Worm (Caenorhabditis elegans): ENCODE data around the gene C48B4.11.

DNA sequence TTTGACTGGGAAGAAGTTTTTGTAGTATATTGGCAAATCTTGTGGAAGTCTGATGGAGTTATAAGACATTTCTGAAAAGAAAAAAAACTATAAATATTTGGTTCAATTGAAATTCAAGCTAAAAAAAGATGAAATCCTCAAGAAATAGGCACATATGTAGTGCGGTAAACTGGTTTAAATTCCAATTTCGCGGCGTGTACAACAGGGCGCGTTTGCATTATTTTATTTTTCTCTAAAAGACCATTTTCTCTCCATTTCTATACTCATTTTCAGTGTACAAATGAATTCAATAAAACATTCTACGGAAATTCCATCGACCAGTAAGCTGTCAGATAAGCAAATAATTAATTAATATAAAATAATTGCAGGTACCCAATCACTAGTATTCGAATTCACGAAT is 48.3 kb upstream of the C48B4.11 start, which contains the start of the genes pri-1 and F58A4.6:
- TF ChIP-seq pha-4 (tag; optimal IDR thresholded peaks at IDR 0.05): no peak
- no peak for TF ChIP-seq attf-3 (GFP tag; conservative IDR thresholded peaks at IDR 0.05)
- TF ChIP-seq Y79H2A.3 (GFP tag; conservative IDR thresholded peaks at IDR 0.05): no peak
- TF ChIP-seq unc-62 (GFP tag; optimal IDR thresholded peaks at IDR 0.05): no peak
- no peak for TF ChIP-seq Y67H2A.10 (GFP tag; conservative IDR thresholded peaks at IDR 0.05)
- TF ChIP-seq snpc-4 (GFP tag; optimal IDR thresholded peaks at IDR 0.05): no peak
- no peak for TF ChIP-seq snpc-4 (tag; optimal IDR thresholded peaks at IDR 0.05)
- TF ChIP-seq F23B12.7 (tag; optimal IDR thresholded peaks at IDR 0.05; ENCODE audit: insufficient read depth): no peak
- TF ChIP-seq F10E7.11 (tag; optimal IDR thresholded peaks at IDR 0.05): no peak
- no peak for TF ChIP-seq K11D2.4 (GFP tag; IDR thresholded peaks at IDR 0.05)
- TF ChIP-seq rcor-1 (GFP tag; IDR thresholded peaks at IDR 0.05): no peak
- peak; percentile 19; the same call in 1 of the 2 replicates for TF ChIP-seq madf-8 (GFP tag; conservative IDR thresholded peaks at IDR 0.05)
- TF ChIP-seq lin-26 (GFP tag; IDR thresholded peaks at IDR 0.05): no peak
- no peak for TF ChIP-seq lin-40 (tag; optimal IDR thresholded peaks at IDR 0.05)
- TF ChIP-seq F22D6.2 (tag; optimal IDR thresholded peaks at IDR 0.05): no peak
